Worm (Caenorhabditis elegans) whole organism, early embryonic: ENCODE data around the gene F42C5.3.
"Not testable (repeated sequence)": the region's sequence is repeated elsewhere in the genome, so short reads cannot be mapped to it uniquely, and the experiment has no call there.

ENCODE experiments used
- B0310.2 ChIP-seq: sonication (generic microtip); optimal IDR thresholded peaks from 2 replicates; lab custom pipeline; 2016; ENCODE audit warnings: mild to moderate bottlenecking, missing genetic modification characterization, missing compliant biosample characterization
- F13C5.2 ChIP-seq: sonication (generic microtip); optimal IDR thresholded peaks from 2 replicates; lab custom pipeline; 2017; ENCODE audit warnings: mild to moderate bottlenecking, missing genetic modification characterization, inconsistent platforms, missing compliant biosample characterization
- aly-1 ChIP-seq: sonication (generic microtip); optimal IDR thresholded peaks from 2 replicates; lab custom pipeline; 2016; ENCODE audit warnings: missing genetic modification characterization, missing compliant biosample characterization
- ama-1 ChIP-seq: fragments of 150-350 bp; optimal IDR thresholded peaks from 2 replicates; lab custom pipeline; 2014
- ceh-13 ChIP-seq: fragments of 200-800 bp; sonication (Bioruptor generic); optimal IDR thresholded peaks from 2 replicates; lab custom pipeline; 2018; ENCODE audit warnings: mild to moderate bottlenecking, missing genetic modification characterization, missing compliant biosample characterization
- ceh-36 ChIP-seq: sonication (generic microtip); optimal IDR thresholded peaks from 2 replicates; lab custom pipeline; 2016; ENCODE audit warnings: missing genetic modification characterization, inconsistent platforms, missing compliant biosample characterization
- ets-7 ChIP-seq: sonication (generic microtip); optimal IDR thresholded peaks from 2 replicates; lab custom pipeline; 2016; ENCODE audit warnings: missing genotype, missing genetic modification characterization, missing compliant biosample characterization
- flt-1 ChIP-seq: fragments of 200-800 bp; sonication (Bioruptor generic); IDR thresholded peaks from 2 replicates; pipeline ENCODE4 v1.3.6; 2022; ENCODE audit warnings: missing genetic modification characterization, missing compliant biosample characterization
- hmbx-1 ChIP-seq: sonication (generic microtip); optimal IDR thresholded peaks from 2 replicates; lab custom pipeline; 2016; ENCODE audit warnings: mild to moderate bottlenecking, missing genetic modification characterization, missing compliant biosample characterization
- hmg-4 ChIP-seq: fragments of 200-800 bp; sonication (Bioruptor generic); optimal IDR thresholded peaks from 2 replicates; lab custom pipeline; 2018; ENCODE audit warnings: mild to moderate bottlenecking, missing genetic modification characterization, missing compliant biosample characterization
- hnd-1 ChIP-seq: sonication (generic microtip); optimal IDR thresholded peaks from 2 replicates; lab custom pipeline; 2016; ENCODE audit warnings: missing genetic modification characterization, missing compliant biosample characterization
- pes-1 ChIP-seq: fragments of 200-800 bp; sonication (Bioruptor generic); IDR thresholded peaks from 2 replicates; pipeline ENCODE4 v1.3.6; 2022; ENCODE audit warnings: missing genetic modification reagents, missing genetic modification characterization, missing compliant biosample characterization
- scrt-1 ChIP-seq: fragments of 200-800 bp; sonication (Bioruptor generic); IDR thresholded peaks from 2 replicates; pipeline ENCODE4 v1.3.6; 2022; ENCODE audit warnings: missing genetic modification characterization, missing compliant biosample characterization
- sea-1 ChIP-seq: fragments of 200-800 bp; sonication (Bioruptor generic); conservative IDR thresholded peaks from 2 replicates; pipeline ENCODE4 v1.3.6; 2022; ENCODE audit warnings: missing genetic modification characterization, missing compliant biosample characterization
- tbx-11 ChIP-seq: fragments of 200-800 bp; sonication (Bioruptor generic); IDR thresholded peaks from 2 replicates; pipeline ENCODE4 v1.3.6; 2022; ENCODE audit warnings: missing genetic modification characterization, missing compliant biosample characterization
- tbx-37 ChIP-seq: fragments of 200-800 bp; sonication (Bioruptor generic); conservative IDR thresholded peaks from 2 replicates; pipeline ENCODE4 v1.3.6; 2022; ENCODE audit warnings: missing genetic modification reagents, missing genetic modification characterization, missing compliant biosample characterization
- tra-4 ChIP-seq: sonication (generic microtip); optimal IDR thresholded peaks from 2 replicates; lab custom pipeline; 2017; ENCODE audit warnings: missing genetic modification characterization, missing compliant biosample characterization

Gene F42C5.3

ce11 chrIV:7276661-7277060, 10.7 kb downstream of the F42C5.3 start, which contains the start of gene C06E4.2:
Gene C06E4.2, plus strand, starts transcription at chrIV:7276961.
- TF ChIP-seq scrt-1, result no peak
- TF ChIP-seq ama-1, result no peak
- no peak for TF ChIP-seq hmbx-1 (tag; lab: Kevin White, UChicago)
- no peak for TF ChIP-seq ets-7 (tag; lab: Kevin White, UChicago)
- no peak for TF ChIP-seq hmg-4
- TF ChIP-seq tbx-11 (GFP tag; lab: Robert Waterston, UW), result no peak

- TF ChIP-seq sea-1 (GFP tag; lab: Robert Waterston, UW) (no peak), B0310.2 (tag; lab: Kevin White, UChicago) (no peak), aly-1 (tag; lab: Kevin White, UChicago) (no peak), flt-1 (GFP tag; lab: Robert Waterston, UW) (no peak)
Measured at ce11 chrIV:7274969-7275548, 12.3 kb downstream of the F42C5.3 start.

ce11 chrIV:7263137-7263536, 24.2 kb downstream of the F42C5.3 start, which contains the start of gene glb-2:
Gene glb-2, minus strand, starts transcription at chrIV:7263237.
- no peak for TF ChIP-seq hmg-4
- no peak for TF ChIP-seq ceh-13 (GFP tag; lab: Kevin White, UChicago)
- TF ChIP-seq aly-1 (tag; lab: Kevin White, UChicago), result no peak
- TF ChIP-seq F13C5.2 (tag; lab: Kevin White, UChicago), result no peak

ce11 chrIV:7260587-7260986, 26.8 kb downstream of the F42C5.3 start, which contains the start of gene C06E4.3:
Gene C06E4.3, plus strand, starts transcription at chrIV:7260875.
- TF ChIP-seq ets-7 (tag; lab: Kevin White, UChicago) (no peak), tbx-11 (GFP tag; lab: Robert Waterston, UW) (no peak), flt-1 (GFP tag; lab: Robert Waterston, UW) (no peak), sea-1 (GFP tag; lab: Robert Waterston, UW) (no peak), hmbx-1 (tag; lab: Kevin White, UChicago) (no peak), B0310.2 (tag; lab: Kevin White, UChicago) (no peak), hmg-4 (no peak), ceh-36 (tag; lab: Kevin White, UChicago) (no peak), ceh-13 (GFP tag; lab: Kevin White, UChicago) (no peak), scrt-1 (no peak)

ce11 chrIV:7258253-7258652, 29.1 kb downstream of the F42C5.3 start, which contains the start of gene C06E4.6:
Gene C06E4.6, minus strand, starts transcription at chrIV:7258303.
- no peak for TF ChIP-seq B0310.2 (tag; lab: Kevin White, UChicago)

- not testable (repeated sequence) for TF ChIP-seq flt-1 (GFP tag; lab: Robert Waterston, UW); pes-1 (GFP tag; lab: Robert Waterston, UW); hnd-1 (tag; lab: Kevin White, UChicago)
Measured at ce11 chrIV:7254690-7255089, 32.7 kb downstream of the F42C5.3 start, which contains the start of gene C06E4.5. Gene C06E4.5, plus strand, starts transcription at chrIV:7254990.

ce11 chrIV:7253271-7253670, 34.1 kb downstream of the F42C5.3 start:
- TF ChIP-seq ama-1, result no peak

- TF ChIP-seq scrt-1, result no peak
- TF ChIP-seq sea-1 (GFP tag; lab: Robert Waterston, UW), result no peak
- no peak for TF ChIP-seq tbx-11 (GFP tag; lab: Robert Waterston, UW)
Measured at ce11 chrIV:7250158-7250557, 37.2 kb downstream of the F42C5.3 start, which contains the start of gene D2024.18. Gene D2024.18, plus strand, starts transcription at chrIV:7250458.

ce11 chrIV:7247243-7247642, 40.1 kb downstream of the F42C5.3 start, which contains the start of gene D2024.1:
Gene D2024.1, plus strand, starts transcription at chrIV:7247543.
- TF ChIP-seq hmg-4; flt-1 (GFP tag; lab: Robert Waterston, UW); ceh-36 (tag; lab: Kevin White, UChicago): not testable (repeated sequence)

ce11 chrIV:7246553-7246952, 40.8 kb downstream of the F42C5.3 start, which contains the start of gene col-114:
Gene col-114, minus strand, starts transcription at chrIV:7246653.
- TF ChIP-seq sea-1 (GFP tag; lab: Robert Waterston, UW) (no peak), B0310.2 (tag; lab: Kevin White, UChicago) (no peak), F13C5.2 (tag; lab: Kevin White, UChicago) (no peak), tbx-11 (GFP tag; lab: Robert Waterston, UW) (no peak), ceh-13 (GFP tag; lab: Kevin White, UChicago) (no peak), flt-1 (GFP tag; lab: Robert Waterston, UW) (no peak), ets-7 (tag; lab: Kevin White, UChicago) (no peak), hnd-1 (tag; lab: Kevin White, UChicago) (no peak), hmg-4 (no peak), ceh-36 (tag; lab: Kevin White, UChicago) (no peak), hmbx-1 (tag; lab: Kevin White, UChicago) (no peak), aly-1 (tag; lab: Kevin White, UChicago) (no peak), scrt-1 (no peak), pes-1 (GFP tag; lab: Robert Waterston, UW) (no peak), tbx-37 (GFP tag; lab: Robert Waterston, UW) (no peak), ama-1 (no peak), tra-4 (tag; lab: Kevin White, UChicago) (no peak)
